Fruit fly (Drosophila melanogaster): ENCODE data around the gene SelR.

Gene SelR

dm6 chr3R:10868427-10868962, at the start of gene SelR, which contains the start of gene Tsp86D:
Gene SelR, minus strand, starts transcription at chr3R:10868642.
Gene Tsp86D, plus strand, starts transcription at chr3R:10868708.
- TF ChIP-seq noc (tag; optimal IDR thresholded peaks at IDR 0.05) = peak; percentile 92

dm6 chr3R:10893327-10893726, 24.9 kb upstream of the SelR start, which contains the start of gene CG6621:
Gene CG6621, minus strand, starts transcription at chr3R:10893531.
- TF ChIP-seq noc (tag; optimal IDR thresholded peaks at IDR 0.05) = no peak

DNA sequence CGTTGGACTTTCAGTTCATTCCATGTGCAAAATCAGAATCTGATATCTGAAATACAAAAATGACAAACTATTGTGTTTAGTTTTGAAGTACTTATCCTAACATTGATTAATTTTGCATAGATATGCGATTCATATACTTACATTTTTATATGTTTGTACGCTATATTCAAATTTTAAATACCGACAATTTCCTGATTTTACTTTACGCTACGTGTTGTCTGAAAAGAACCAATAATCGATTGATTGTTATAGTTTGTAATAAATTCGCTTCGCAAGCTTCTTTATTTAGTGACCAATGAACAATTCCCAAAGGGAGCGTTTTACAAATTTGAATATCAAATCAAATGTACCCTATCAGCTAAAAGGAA, 21.1 kb upstream of the SelR start, which contains the start of gene Ak3:
Gene Ak3, minus strand, starts transcription at position 69 of the 368 bp plus-strand sequence.
- no peak for TF ChIP-seq noc (tag; optimal IDR thresholded peaks at IDR 0.05)

DNA sequence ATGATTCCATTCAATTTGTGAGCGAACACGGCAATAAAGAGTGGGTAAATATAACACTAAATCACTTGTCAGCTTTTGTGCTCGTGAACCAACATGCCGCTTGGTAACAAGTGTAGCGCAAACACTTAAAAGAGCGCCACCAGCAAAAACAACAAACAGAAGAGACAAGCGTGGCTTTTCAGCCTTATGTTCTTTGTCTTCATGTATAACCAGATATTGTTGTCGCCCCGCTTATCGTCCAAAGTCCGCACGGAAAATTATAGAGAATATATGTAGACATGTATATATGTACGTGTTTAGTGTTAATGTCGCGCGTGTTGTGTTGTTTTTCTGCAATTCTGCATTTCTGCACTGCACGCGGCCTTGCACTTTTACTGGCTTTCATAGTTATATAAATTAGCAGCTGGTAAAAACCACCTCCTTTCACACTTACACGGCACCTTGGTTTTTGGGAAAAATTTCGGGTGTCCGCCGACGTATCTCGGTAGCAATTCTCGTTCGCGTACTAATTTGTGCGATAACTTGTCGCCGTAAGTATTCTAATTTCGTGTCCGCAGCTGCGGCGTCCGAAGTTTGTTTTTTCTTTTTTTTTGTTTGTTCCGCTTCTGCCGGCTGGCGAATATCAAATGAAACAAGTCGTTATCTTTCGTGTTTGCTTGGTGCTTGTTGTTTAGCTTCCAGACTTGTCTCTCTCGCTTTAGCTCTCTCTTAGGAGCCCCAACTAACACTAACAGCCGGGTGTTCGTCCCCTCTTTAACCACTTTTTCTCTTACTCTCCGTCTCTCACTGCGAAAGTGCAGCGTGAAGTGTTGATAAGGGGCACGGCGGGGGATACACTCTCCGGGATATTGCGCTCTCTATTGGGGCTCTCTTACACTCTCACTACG, 20.4 kb upstream of the SelR start:
- peak; percentile 76 for TF ChIP-seq noc (tag; optimal IDR thresholded peaks at IDR 0.05)

- peak; percentile 48 for TF ChIP-seq noc (tag; optimal IDR thresholded peaks at IDR 0.05)
These were observed 19.8 kb upstream of the SelR start for dm6 chr3R:10888300-10888632.

- TF ChIP-seq noc (tag; optimal IDR thresholded peaks at IDR 0.05) = peak; percentile 96
These were observed 18.2 kb upstream of the SelR start for dm6 chr3R:10886462-10887315.

- TF ChIP-seq noc (tag; optimal IDR thresholded peaks at IDR 0.05) = no peak
These were observed 17.1 kb upstream of the SelR start, which contains the start of gene Leash for dm6 chr3R:10885422-10886081. Gene Leash, plus strand, starts transcription at chr3R:10885540.

DNA sequence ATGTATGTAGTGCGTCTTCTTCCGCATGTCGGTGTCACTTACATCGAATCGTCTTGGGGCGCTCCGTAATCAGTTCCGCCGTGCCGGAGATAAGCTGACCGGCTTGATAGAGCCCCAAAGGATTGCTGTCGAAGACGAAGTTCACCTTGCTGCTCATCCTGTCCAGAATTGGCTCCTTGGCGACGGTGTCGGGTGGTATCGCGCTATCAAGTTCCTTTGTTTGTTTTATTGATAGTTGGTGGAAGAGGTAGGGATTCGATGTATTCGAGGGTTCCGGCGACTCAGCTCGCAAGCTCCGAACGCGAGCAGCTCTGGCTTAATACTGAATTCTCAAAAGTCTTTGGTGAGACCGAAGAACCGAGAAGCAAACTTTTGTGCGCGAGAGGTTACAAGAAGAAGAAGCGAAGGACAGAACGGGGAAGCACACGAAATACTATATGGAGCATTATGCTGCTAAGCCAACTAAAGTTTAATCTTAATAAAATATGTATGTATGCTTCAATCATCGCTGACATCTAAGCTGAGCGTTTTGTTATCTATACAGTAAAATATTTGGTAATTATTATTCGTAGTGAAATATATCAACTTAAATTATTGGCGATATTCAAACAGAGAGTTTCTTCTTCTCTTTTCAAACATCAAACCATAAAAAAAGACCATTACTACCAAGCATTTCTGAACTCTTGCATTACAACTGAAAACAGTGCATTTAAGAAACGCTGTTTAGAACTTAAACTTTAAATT, 16.4 kb upstream of the SelR start, which contains the start of gene CG14696:
Gene CG14696, minus strand, starts transcription at position 324 of the 744 bp plus-strand sequence.
- TF ChIP-seq noc (tag; optimal IDR thresholded peaks at IDR 0.05) = no peak

DNA sequence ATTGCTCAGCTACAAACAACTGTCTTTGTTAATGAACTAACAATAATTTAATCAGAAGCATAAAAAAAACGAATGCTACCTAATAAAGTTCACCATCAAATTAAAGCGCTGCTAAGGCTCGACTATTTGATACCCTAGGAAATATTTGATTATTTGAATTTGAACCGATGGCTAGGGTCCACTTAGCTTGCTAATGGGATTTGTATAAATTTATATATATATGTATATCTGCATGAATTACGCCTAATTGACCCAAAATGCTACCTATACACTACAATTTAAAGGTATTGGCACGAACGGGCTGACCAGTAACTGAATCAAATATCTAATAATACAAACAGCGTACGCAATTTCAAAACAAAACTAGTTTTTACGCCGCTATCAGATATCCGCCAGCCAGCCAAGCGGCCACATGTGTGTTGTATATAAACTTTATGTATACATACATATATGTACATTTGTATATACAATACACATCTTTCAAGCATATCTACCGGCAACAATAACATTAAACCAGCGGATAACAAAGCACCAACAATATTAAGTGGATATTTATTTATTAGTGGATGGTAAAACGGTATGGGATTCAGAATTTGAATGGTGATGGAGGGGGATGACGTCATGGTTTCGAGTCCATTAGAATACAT, 15.7 kb upstream of the SelR start:
- no peak for TF ChIP-seq noc (tag; optimal IDR thresholded peaks at IDR 0.05)

dm6 chr3R:10881824-10882559, 13.6 kb upstream of the SelR start, which contains the start of gene Tpc1:
Gene Tpc1, minus strand, starts transcription at chr3R:10882188.
- TF ChIP-seq noc (tag; optimal IDR thresholded peaks at IDR 0.05) = no peak

dm6 chr3R:10879219-10879618, 10.8 kb upstream of the SelR start, which contains the start of gene CG14695:
Gene CG14695, minus strand, starts transcription at chr3R:10879319.
- TF ChIP-seq noc (tag; optimal IDR thresholded peaks at IDR 0.05) = no peak

dm6 chr3R:10878628-10879027, 10.2 kb upstream of the SelR start:
- no peak for TF ChIP-seq noc (tag; optimal IDR thresholded peaks at IDR 0.05)

- peak; percentile 47 for TF ChIP-seq noc (tag; optimal IDR thresholded peaks at IDR 0.05)
These were observed 9.4 kb upstream of the SelR start for dm6 chr3R:10877808-10878207.

Measured in whole organism, larva.